Worm (Caenorhabditis elegans) whole organism, L1 larva: ENCODE data around the gene fbxb-53.

Source experiments
- ama-1 ChIP-seq: fragments of 150-350 bp; optimal IDR thresholded peaks from 2 replicates; lab custom pipeline; 2014
- elt-3 ChIP-seq, 6 experiments: fragments of 150-350 bp in 1 of 6; sonication (generic microtip); optimal IDR thresholded peaks; 2 replicates each; lab custom pipeline; 2017 to 2018; ENCODE audit warnings: missing biosample characterization in 6 of 6, missing genetic modification characterization in 6 of 6, inconsistent platforms in 1 of 6
- fkh-4 ChIP-seq: sonication (generic microtip); optimal IDR thresholded peaks from 2 replicates; lab custom pipeline; 2016; ENCODE audit warnings: missing compliant biosample characterization, missing genetic modification characterization, borderline replicate concordance
- fos-1 ChIP-seq: fragments of 150-350 bp; optimal IDR thresholded peaks from 2 replicates; lab custom pipeline; 2014; ENCODE audit warnings: missing biosample characterization, missing genetic modification characterization
- lir-3 ChIP-seq: sonication (generic microtip); optimal IDR thresholded peaks from 2 replicates; lab custom pipeline; 2016; ENCODE audit warnings: mild to moderate bottlenecking, missing genetic modification characterization, moderate library complexity, missing compliant biosample characterization; ENCODE audit not compliant: poor library complexity
- lsy-2 ChIP-seq, 2 experiments: fragments of 150-350 bp; optimal IDR thresholded peaks; 2 replicates each; lab custom pipeline; 2014; ENCODE audit warnings: missing biosample characterization in 2 of 2, missing genetic modification characterization in 2 of 2
- nhr-12 ChIP-seq: sonication (generic microtip); optimal IDR thresholded peaks from 2 replicates; lab custom pipeline; 2017; ENCODE audit warnings: missing biosample characterization, missing genetic modification characterization
- nhr-71 ChIP-seq: sonication (generic microtip); optimal IDR thresholded peaks from 2 replicates; lab custom pipeline; 2016; ENCODE audit warnings: mild to moderate bottlenecking, missing genetic modification characterization, moderate library complexity, missing compliant biosample characterization
- nhr-77 ChIP-seq: fragments of 150-350 bp; optimal IDR thresholded peaks from 2 replicates; lab custom pipeline; 2014; ENCODE audit warnings: missing biosample characterization, missing genetic modification characterization
- nhr-90 ChIP-seq: sonication (generic microtip); optimal IDR thresholded peaks from 2 replicates; lab custom pipeline; 2016; ENCODE audit warnings: mild to moderate bottlenecking, missing genetic modification characterization, missing compliant biosample characterization; ENCODE audit not compliant: poor library complexity
- pqm-1 ChIP-seq: sonication (generic microtip); optimal IDR thresholded peaks from 3 replicates; lab custom pipeline; 2017; ENCODE audit warnings: missing biosample characterization, missing genetic modification characterization
- skn-1 ChIP-seq: fragments of 150-350 bp; optimal IDR thresholded peaks from 2 replicates; lab custom pipeline; 2014; ENCODE audit warnings: missing biosample characterization, missing genetic modification characterization
- unc-62 ChIP-seq: fragments of 150-350 bp; optimal IDR thresholded peaks from 2 replicates; lab custom pipeline; 2014; ENCODE audit warnings: missing biosample characterization, missing genetic modification reagents, missing genetic modification characterization
- zag-1 ChIP-seq: fragments of 150-350 bp; optimal IDR thresholded peaks from 2 replicates; lab custom pipeline; 2014; ENCODE audit warnings: missing biosample characterization, missing genetic modification characterization

DNA sequence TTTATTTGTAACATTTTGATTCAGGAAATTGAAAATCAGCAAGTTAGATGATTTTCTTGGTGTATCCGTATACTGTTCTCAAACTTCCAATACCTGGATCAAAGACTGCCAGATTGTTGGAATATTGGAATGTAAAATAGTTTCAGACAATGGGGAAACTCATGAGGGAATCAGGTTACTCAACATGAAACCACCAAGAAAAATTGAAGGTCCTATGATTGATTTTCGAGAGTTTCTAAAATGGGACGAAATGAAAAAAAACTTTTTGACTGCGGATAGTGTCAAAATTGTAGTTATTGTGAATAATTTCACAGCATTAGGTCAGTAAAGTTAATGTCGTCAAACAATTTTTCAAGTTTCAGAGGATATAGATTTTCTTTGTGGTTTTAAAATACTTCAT, 15.1 kb downstream of the fbxb-53 start, which contains the start of gene math-3:
- no peak for TF ChIP-seq elt-3 (tag; optimal IDR thresholded peaks at IDR 0.05; lab: Kevin White, UChicago)
- TF ChIP-seq fos-1: no peak
- TF ChIP-seq pqm-1 (tag; lab: Kevin White, UChicago): no peak
- no peak for TF ChIP-seq nhr-71 (tag; lab: Kevin White, UChicago)
- no peak for TF ChIP-seq zag-1 (tag; lab: Kevin White, UChicago)
- TF ChIP-seq fkh-4 (tag; lab: Kevin White, UChicago): no peak
- TF ChIP-seq nhr-77 (tag; lab: Kevin White, UChicago): no peak
- TF ChIP-seq ama-1 (lab: Kevin White, UChicago): no peak
- no peak for TF ChIP-seq unc-62 (GFP tag; lab: Kevin White, UChicago)
- no peak for TF ChIP-seq lsy-2 (tag; optimal IDR thresholded peaks at IDR 0.05; lab: Kevin White, UChicago)
- TF ChIP-seq nhr-90 (tag; lab: Kevin White, UChicago): no peak
- TF ChIP-seq lir-3: no peak
- TF ChIP-seq nhr-12 (tag; lab: Kevin White, UChicago): no peak
- TF ChIP-seq skn-1 (tag; lab: Kevin White, UChicago): no peak
